Worm (Caenorhabditis elegans): Measurements from ENCODE around the gene ZC196.9.
"Not testable (repeated sequence)": the region's sequence is repeated elsewhere in the genome, so short reads cannot be mapped to it uniquely, and the experiment has no call there.

ZC196.9 gene

DNA sequence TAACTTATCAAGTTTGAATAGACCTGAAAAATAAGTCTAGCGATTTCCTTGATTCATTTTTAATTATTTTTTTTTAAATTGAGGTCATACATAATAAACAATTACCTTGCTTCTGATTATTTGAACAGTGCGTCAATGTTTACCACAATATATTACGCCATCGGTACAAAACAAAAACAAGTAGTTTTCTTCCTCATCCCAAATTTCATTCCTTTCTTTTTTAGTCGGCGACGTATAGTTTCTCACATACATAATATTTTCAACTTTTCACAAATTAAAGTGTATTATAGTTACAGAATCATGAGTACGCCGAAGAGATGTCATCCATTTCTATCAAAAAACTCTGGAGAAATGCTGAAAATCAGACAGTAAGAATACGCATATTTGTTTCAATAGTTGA is 749 bp downstream of the ZC196.9 start, which contains the start of gene droe-8:
TSS of gene droe-8 (plus strand) at position 301 of the 400 bp plus-strand sequence.
- not testable (repeated sequence) for TF ChIP-seq ztf-23 (GFP tag; IDR thresholded peaks at IDR 0.05); klf-2 (GFP tag; conservative IDR thresholded peaks at IDR 0.05); flt-1 (GFP tag; IDR thresholded peaks at IDR 0.05)

DNA sequence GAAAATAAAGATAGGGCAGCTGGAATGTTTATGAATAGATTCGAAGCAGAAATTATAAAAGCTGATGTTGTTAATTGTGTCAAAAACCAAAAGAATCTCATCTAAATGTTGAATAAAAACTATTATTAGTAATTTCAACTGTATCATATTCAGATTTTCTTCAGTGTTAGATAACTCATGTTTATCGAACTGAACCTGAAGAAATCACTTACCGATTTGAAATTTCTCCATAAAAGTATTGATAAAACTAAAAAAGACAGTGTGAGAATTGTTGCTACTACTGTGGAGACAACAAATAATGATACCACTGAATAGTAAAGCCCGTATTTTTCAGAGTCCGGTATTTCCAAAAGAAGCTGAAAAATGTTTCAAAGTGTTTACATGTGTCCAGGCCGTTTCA is 4.8 kb downstream of the ZC196.9 start, which contains the start of gene ZC196.8:
TSS of gene ZC196.8 (minus strand) at position 101 of the 400 bp plus-strand sequence.
- not testable (repeated sequence) for TF ChIP-seq klf-2 (GFP tag; conservative IDR thresholded peaks at IDR 0.05); ztf-29 (GFP tag; IDR thresholded peaks at IDR 0.05); flt-1 (GFP tag; IDR thresholded peaks at IDR 0.05)

- no peak for TF ChIP-seq ztf-23 (GFP tag; IDR thresholded peaks at IDR 0.05)
- TF ChIP-seq cog-1 (tag; optimal IDR thresholded peaks at IDR 0.05), result no peak
- TF ChIP-seq ztf-29 (GFP tag; IDR thresholded peaks at IDR 0.05), result no peak
- TF ChIP-seq klf-2 (GFP tag; conservative IDR thresholded peaks at IDR 0.05), result no peak
- TF ChIP-seq ref-1 (GFP tag; conservative IDR thresholded peaks at IDR 0.05), result no peak
- TF ChIP-seq flt-1 (GFP tag; IDR thresholded peaks at IDR 0.05), result no peak
- no peak for TF ChIP-seq tab-1 (GFP tag; IDR thresholded peaks at IDR 0.05)
- TF ChIP-seq T22C8.4 (GFP tag; IDR thresholded peaks at IDR 0.05), result no peak
- TF ChIP-seq med-1 (GFP tag; optimal IDR thresholded peaks at IDR 0.05; ENCODE audit: insufficient read depth), result no peak
Observed at ce11 chrV:8718399-8718798, 8.6 kb downstream of the ZC196.9 start.

ce11 chrV:8716175-8716574 is 10.8 kb downstream of the ZC196.9 start, which contains the start of gene glr-5:
Gene glr-5, plus strand, starts transcription at chrV:8716495.
- no peak for TF ChIP-seq klf-2 (GFP tag; conservative IDR thresholded peaks at IDR 0.05)
- no peak for TF ChIP-seq ztf-29 (GFP tag; IDR thresholded peaks at IDR 0.05)
- no peak for TF ChIP-seq med-1 (GFP tag; optimal IDR thresholded peaks at IDR 0.05; ENCODE audit: insufficient read depth)
- TF ChIP-seq cog-1 (tag; optimal IDR thresholded peaks at IDR 0.05), result no peak
- no peak for TF ChIP-seq ref-1 (GFP tag; conservative IDR thresholded peaks at IDR 0.05)
- TF ChIP-seq tab-1 (GFP tag; IDR thresholded peaks at IDR 0.05), result no peak
- TF ChIP-seq T22C8.4 (GFP tag; IDR thresholded peaks at IDR 0.05), result no peak
- TF ChIP-seq ztf-23 (GFP tag; IDR thresholded peaks at IDR 0.05), result no peak
- no peak for TF ChIP-seq flt-1 (GFP tag; IDR thresholded peaks at IDR 0.05)

ce11 chrV:8711910-8712309 is 15.1 kb downstream of the ZC196.9 start, which contains the start of gene ZC178.2:
Gene ZC178.2, minus strand, starts transcription at chrV:8712010.
- TF ChIP-seq cog-1 (tag; optimal IDR thresholded peaks at IDR 0.05) (no peak), ref-1 (GFP tag; conservative IDR thresholded peaks at IDR 0.05) (no peak), T22C8.4 (GFP tag; IDR thresholded peaks at IDR 0.05) (no peak), med-1 (GFP tag; optimal IDR thresholded peaks at IDR 0.05; ENCODE audit: insufficient read depth) (no peak)

- not testable (repeated sequence) for TF ChIP-seq klf-2 (GFP tag; conservative IDR thresholded peaks at IDR 0.05); T22C8.4 (GFP tag; IDR thresholded peaks at IDR 0.05); ztf-23 (GFP tag; IDR thresholded peaks at IDR 0.05)
Observed at ce11 chrV:8696218-8696617, 30.8 kb downstream of the ZC196.9 start, which contains the start of gene ZC190.10. Gene ZC190.10, minus strand, starts transcription at chrV:8696318.

DNA sequence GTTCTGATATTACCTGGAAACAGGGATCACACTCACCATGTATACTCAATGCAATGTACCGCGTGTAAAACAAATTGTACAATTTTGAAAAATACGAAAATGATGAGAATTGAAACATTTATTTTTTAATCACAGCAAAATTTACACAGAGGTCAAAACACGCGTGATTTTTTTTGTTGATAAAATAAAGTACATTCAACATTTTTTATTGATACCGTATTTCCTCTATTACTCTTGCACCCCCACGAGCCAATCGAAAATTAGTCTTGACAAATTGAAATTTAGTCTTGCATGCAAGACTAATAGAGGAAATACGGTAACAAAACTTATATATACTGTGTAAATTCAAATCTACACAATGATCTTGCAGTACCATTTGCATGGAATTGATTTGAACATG is 39.3 kb downstream of the ZC196.9 start, which contains the start of gene ZC190.8:
TSS of gene ZC190.8 (minus strand) at position 101 of the 400 bp plus-strand sequence.
- TF ChIP-seq ref-1 (GFP tag; conservative IDR thresholded peaks at IDR 0.05) (no peak), cog-1 (tag; optimal IDR thresholded peaks at IDR 0.05) (no peak), flt-1 (GFP tag; IDR thresholded peaks at IDR 0.05) (no peak), ztf-29 (GFP tag; IDR thresholded peaks at IDR 0.05) (no peak), tab-1 (GFP tag; IDR thresholded peaks at IDR 0.05) (no peak), ztf-23 (GFP tag; IDR thresholded peaks at IDR 0.05) (no peak), T22C8.4 (GFP tag; IDR thresholded peaks at IDR 0.05) (no peak), klf-2 (GFP tag; conservative IDR thresholded peaks at IDR 0.05) (no peak)

- TF ChIP-seq ref-1 (GFP tag; conservative IDR thresholded peaks at IDR 0.05) (no peak), cog-1 (tag; optimal IDR thresholded peaks at IDR 0.05) (no peak), klf-2 (GFP tag; conservative IDR thresholded peaks at IDR 0.05) (no peak), ztf-23 (GFP tag; IDR thresholded peaks at IDR 0.05) (no peak), T22C8.4 (GFP tag; IDR thresholded peaks at IDR 0.05) (no peak), tab-1 (GFP tag; IDR thresholded peaks at IDR 0.05) (no peak), flt-1 (GFP tag; IDR thresholded peaks at IDR 0.05) (no peak), ztf-29 (GFP tag; IDR thresholded peaks at IDR 0.05) (no peak), med-1 (GFP tag; optimal IDR thresholded peaks at IDR 0.05; ENCODE audit: insufficient read depth) (no peak)
Observed at ce11 chrV:8686764-8687163, 40.2 kb downstream of the ZC196.9 start, which contains the start of gene ZC190.7. Gene ZC190.7, minus strand, starts transcription at chrV:8686864.

DNA sequence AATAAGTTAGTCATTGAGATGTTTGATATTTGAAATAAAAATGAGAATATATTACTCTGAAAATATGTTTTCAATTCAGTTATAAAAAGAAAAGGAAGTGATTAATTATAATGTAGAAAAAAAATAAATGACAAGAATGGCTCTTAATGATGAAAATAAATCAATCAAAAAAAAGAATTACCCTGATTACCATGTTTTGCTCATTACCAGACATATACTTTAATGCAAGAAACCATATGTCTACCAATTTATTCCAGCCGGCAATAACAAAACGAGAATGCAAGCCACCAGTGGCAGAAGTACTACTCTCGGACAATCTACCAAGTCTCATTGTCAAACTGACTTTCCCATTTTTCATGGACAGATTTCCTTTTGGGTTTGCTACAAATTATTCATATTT is 43.2 kb downstream of the ZC196.9 start:
- no peak for TF ChIP-seq T22C8.4 (GFP tag; IDR thresholded peaks at IDR 0.05)
- TF ChIP-seq ztf-23 (GFP tag; IDR thresholded peaks at IDR 0.05), result no peak
- TF ChIP-seq flt-1 (GFP tag; IDR thresholded peaks at IDR 0.05), result no peak
- no peak for TF ChIP-seq ztf-29 (GFP tag; IDR thresholded peaks at IDR 0.05)
- no peak for TF ChIP-seq cog-1 (tag; optimal IDR thresholded peaks at IDR 0.05)
- TF ChIP-seq tab-1 (GFP tag; IDR thresholded peaks at IDR 0.05), result no peak
- TF ChIP-seq klf-2 (GFP tag; conservative IDR thresholded peaks at IDR 0.05), result no peak
- TF ChIP-seq med-1 (GFP tag; optimal IDR thresholded peaks at IDR 0.05; ENCODE audit: insufficient read depth), result no peak
- no peak for TF ChIP-seq ref-1 (GFP tag; conservative IDR thresholded peaks at IDR 0.05)

DNA sequence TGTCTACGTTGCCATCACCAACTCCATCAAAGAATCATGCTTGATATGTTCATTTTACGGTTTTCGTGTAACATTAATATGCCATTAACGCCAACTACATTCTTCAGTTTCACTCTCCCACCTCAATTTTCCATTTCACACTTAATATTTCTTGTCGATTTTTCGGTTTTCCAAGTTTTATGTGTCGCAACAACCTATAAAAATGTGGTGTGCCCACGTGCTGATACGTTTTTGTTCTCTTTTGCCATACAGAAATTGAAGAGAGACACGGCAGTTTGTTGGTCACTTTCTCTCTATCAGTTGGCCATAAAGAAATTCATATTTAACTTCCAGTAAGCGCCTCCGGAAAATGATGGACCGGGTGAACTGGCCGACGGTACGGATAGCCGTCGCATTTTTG is 44.3 kb downstream of the ZC196.9 start, which contains the start of gene cln-3.3:
TSS of gene cln-3.3 (plus strand) at position 334 of the 400 bp plus-strand sequence.
- TF ChIP-seq ztf-29 (GFP tag; IDR thresholded peaks at IDR 0.05), result no peak
- no peak for TF ChIP-seq klf-2 (GFP tag; conservative IDR thresholded peaks at IDR 0.05)
- TF ChIP-seq tab-1 (GFP tag; IDR thresholded peaks at IDR 0.05), result no peak
- no peak for TF ChIP-seq T22C8.4 (GFP tag; IDR thresholded peaks at IDR 0.05)
- no peak for TF ChIP-seq ref-1 (GFP tag; conservative IDR thresholded peaks at IDR 0.05)
- no peak for TF ChIP-seq ztf-23 (GFP tag; IDR thresholded peaks at IDR 0.05)
- TF ChIP-seq med-1 (GFP tag; optimal IDR thresholded peaks at IDR 0.05; ENCODE audit: insufficient read depth), result no peak
- TF ChIP-seq cog-1 (tag; optimal IDR thresholded peaks at IDR 0.05), result no peak
- no peak for TF ChIP-seq flt-1 (GFP tag; IDR thresholded peaks at IDR 0.05)
